Worm (Caenorhabditis elegans): Measurements from ENCODE around the gene tdo-2.

DNA sequence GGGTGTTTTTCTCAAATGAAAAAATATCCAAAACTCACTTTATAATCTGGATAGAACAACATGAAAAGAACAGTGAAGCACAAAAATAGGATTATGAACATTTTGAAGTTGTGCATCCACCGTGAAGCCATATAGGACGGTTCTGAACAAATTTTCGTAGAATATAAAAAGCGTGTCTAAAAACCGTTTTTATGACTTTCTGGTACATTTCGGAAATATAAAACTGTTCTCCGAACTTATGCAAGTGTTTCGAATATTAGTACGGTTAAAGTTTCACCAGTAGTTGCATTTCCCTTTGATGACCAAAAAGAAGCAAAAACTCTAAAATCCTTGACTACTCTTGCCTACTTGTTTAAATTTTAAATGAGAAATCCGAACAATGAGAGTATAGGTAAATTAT lies 31.1 kb downstream of the tdo-2 start, which contains the start of gene C28H8.8:
- TF ChIP-seq hmg-4 (GFP tag; optimal IDR thresholded peaks at IDR 0.05) (no peak), ceh-36 (tag; optimal IDR thresholded peaks at IDR 0.05) (no peak), ama-1 (optimal IDR thresholded peaks at IDR 0.05) (no peak), hmbx-1 (tag; optimal IDR thresholded peaks at IDR 0.05) (no peak), F13C5.2 (tag; optimal IDR thresholded peaks at IDR 0.05) (no peak), flt-1 (GFP tag; IDR thresholded peaks at IDR 0.05) (no peak)
